Worm (Caenorhabditis elegans) whole organism, mixed stage, embryonic: ENCODE measurements around the gene asp-13.

Source experiments
- M03D4.4 ChIP-seq: sonication (generic microtip); optimal IDR thresholded peaks from 2 replicates; lab custom pipeline; 2017; ENCODE audit warnings: mild to moderate bottlenecking, missing genetic modification characterization, missing compliant biosample characterization
- bed-3 ChIP-seq: fragments of 200-800 bp; sonication (Bioruptor generic); optimal IDR thresholded peaks from 3 replicates; lab custom pipeline; 2018; ENCODE audit warnings: mild to moderate bottlenecking, missing genetic modification characterization, moderate library complexity, missing compliant biosample characterization
- blmp-1 ChIP-seq: fragments of 150-350 bp; optimal IDR thresholded peaks from 2 replicates; lab custom pipeline; 2014; ENCODE audit warnings: missing biosample characterization, missing genetic modification characterization
- ceh-39 ChIP-seq: fragments of 150-350 bp; optimal IDR thresholded peaks from 2 replicates; lab custom pipeline; 2014; ENCODE audit warnings: missing biosample characterization, missing genetic modification characterization
- ceh-43 ChIP-seq: fragments of 200-800 bp; sonication (Bioruptor generic); optimal IDR thresholded peaks from 2 replicates; lab custom pipeline; 2018; ENCODE audit warnings: mild to moderate bottlenecking, missing genetic modification characterization, moderate library complexity, missing compliant biosample characterization
- ceh-83 ChIP-seq: fragments of 200-800 bp; sonication (Bioruptor generic); optimal IDR thresholded peaks from 2 replicates; lab custom pipeline; 2018; ENCODE audit warnings: mild to moderate bottlenecking, missing genetic modification characterization, missing compliant biosample characterization
- ces-1 ChIP-seq: fragments of 150-350 bp; optimal IDR thresholded peaks from 2 replicates; lab custom pipeline; 2014; ENCODE audit warnings: missing biosample characterization, missing genetic modification reagents, missing genetic modification characterization
- cnd-1 ChIP-seq: fragments of 200-800 bp; sonication (Bioruptor generic); optimal IDR thresholded peaks from 2 replicates; lab custom pipeline; 2018; ENCODE audit warnings: mild to moderate bottlenecking, missing genetic modification characterization, missing compliant biosample characterization
- drap-1 ChIP-seq: fragments of 200-800 bp; sonication (Bioruptor generic); optimal IDR thresholded peaks from 3 replicates; lab custom pipeline; 2018; ENCODE audit warnings: mild to moderate bottlenecking, missing genetic modification characterization, missing compliant biosample characterization
- elt-1 ChIP-seq: sonication (generic microtip); optimal IDR thresholded peaks from 2 replicates; lab custom pipeline; 2017; ENCODE audit warnings: missing genetic modification characterization, mild to moderate bottlenecking, missing compliant biosample characterization, antibody characterized with exemption, moderate library complexity, borderline replicate concordance; ENCODE audit not compliant: insufficient read depth
- elt-3 ChIP-seq: fragments of 150-350 bp; optimal IDR thresholded peaks from 2 replicates; lab custom pipeline; 2014; ENCODE audit warnings: missing biosample characterization, missing genetic modification characterization
- flh-1 ChIP-seq: fragments of 200-800 bp; sonication (Bioruptor generic); optimal IDR thresholded peaks from 2 replicates; lab custom pipeline; 2018; ENCODE audit warnings: mild to moderate bottlenecking, missing genetic modification characterization, moderate library complexity, missing compliant biosample characterization
- ham-2 ChIP-seq: fragments of 200-800 bp; sonication (Bioruptor generic); optimal IDR thresholded peaks from 2 replicates; lab custom pipeline; 2018; ENCODE audit warnings: mild to moderate bottlenecking, missing genetic modification characterization, missing compliant biosample characterization
- hlh-1 ChIP-seq: fragments of 150-350 bp; optimal IDR thresholded peaks from 2 replicates; lab custom pipeline; 2014; ENCODE audit warnings: missing biosample characterization, missing genetic modification reagents, missing genetic modification characterization
- lin-13 ChIP-seq: fragments of 150-350 bp; optimal IDR thresholded peaks from 2 replicates; lab custom pipeline; 2014; ENCODE audit warnings: missing biosample characterization, missing genetic modification characterization
- lin-32 ChIP-seq: fragments of 200-800 bp; sonication (Bioruptor generic); optimal IDR thresholded peaks from 2 replicates; lab custom pipeline; 2018; ENCODE audit warnings: mild to moderate bottlenecking, missing genetic modification characterization, missing compliant biosample characterization
- lsy-2 ChIP-seq: fragments of 150-350 bp; optimal IDR thresholded peaks from 2 replicates; lab custom pipeline; 2014; ENCODE audit warnings: missing biosample characterization, missing genetic modification characterization
- mab-5 ChIP-seq: fragments of 150-350 bp; optimal IDR thresholded peaks from 2 replicates; lab custom pipeline; 2014; ENCODE audit warnings: missing biosample characterization, missing genetic modification characterization
- mep-1 ChIP-seq: fragments of 150-350 bp; optimal IDR thresholded peaks from 2 replicates; lab custom pipeline; 2017; ENCODE audit warnings: missing biosample characterization, missing genetic modification reagents, missing genetic modification characterization, inconsistent platforms
- mls-2 ChIP-seq: sonication (generic microtip); optimal IDR thresholded peaks from 2 replicates; lab custom pipeline; 2016; ENCODE audit warnings: mild to moderate bottlenecking, missing genetic modification characterization, moderate library complexity, missing compliant biosample characterization
- nhr-12 ChIP-seq: fragments of 150-350 bp; optimal IDR thresholded peaks from 2 replicates; lab custom pipeline; 2014; ENCODE audit warnings: missing biosample characterization, missing genetic modification characterization
- nhr-2 ChIP-seq: fragments of 150-350 bp; optimal IDR thresholded peaks from 2 replicates; lab custom pipeline; 2014; ENCODE audit warnings: missing biosample characterization, missing genetic modification characterization
- nhr-237 ChIP-seq: fragments of 150-350 bp; optimal IDR thresholded peaks from 2 replicates; lab custom pipeline; 2014; ENCODE audit warnings: missing biosample characterization, missing genetic modification characterization
- nhr-28 ChIP-seq: fragments of 150-350 bp; optimal IDR thresholded peaks from 2 replicates; lab custom pipeline; 2014; ENCODE audit warnings: missing biosample characterization, missing genetic modification characterization
- nhr-76 ChIP-seq: sonication (generic microtip); optimal IDR thresholded peaks from 2 replicates; lab custom pipeline; 2017; ENCODE audit warnings: missing biosample characterization, missing genetic modification characterization
- sem-2 ChIP-seq: fragments of 200-800 bp; sonication (Bioruptor generic); optimal IDR thresholded peaks from 2 replicates; lab custom pipeline; 2018; ENCODE audit warnings: mild to moderate bottlenecking, missing genetic modification characterization, missing compliant biosample characterization
- snpc-4 ChIP-seq: fragments of 150-350 bp; optimal IDR thresholded peaks from 2 replicates; lab custom pipeline; 2014; ENCODE audit warnings: missing biosample characterization, missing genetic modification characterization
- sptf-1 ChIP-seq: sonication (generic microtip); optimal IDR thresholded peaks from 2 replicates; lab custom pipeline; 2017; ENCODE audit warnings: mild to moderate bottlenecking, missing genetic modification characterization, moderate library complexity, missing compliant biosample characterization
- tbx-8 ChIP-seq: fragments of 200-800 bp; sonication (Bioruptor generic); optimal IDR thresholded peaks from 2 replicates; lab custom pipeline; 2018; ENCODE audit warnings: mild to moderate bottlenecking, missing genetic modification characterization, moderate library complexity, missing compliant biosample characterization
- unc-120 ChIP-seq: sonication (generic microtip); optimal IDR thresholded peaks from 2 replicates; lab custom pipeline; 2017; ENCODE audit warnings: missing genetic modification characterization, missing compliant biosample characterization; ENCODE audit not compliant: poor library complexity, severe bottlenecking
- unc-39 ChIP-seq: fragments of 150-350 bp; optimal IDR thresholded peaks from 2 replicates; lab custom pipeline; 2014; ENCODE audit warnings: missing biosample characterization, missing genetic modification characterization
- unc-62 ChIP-seq: fragments of 150-350 bp; optimal IDR thresholded peaks from 2 replicates; lab custom pipeline; 2014; ENCODE audit warnings: missing biosample characterization, missing genetic modification reagents, missing genetic modification characterization
- ztf-11 ChIP-seq: fragments of 150-350 bp; optimal IDR thresholded peaks from 2 replicates; lab custom pipeline; 2014; ENCODE audit warnings: missing biosample characterization, missing genetic modification characterization

The asp-13 gene

DNA sequence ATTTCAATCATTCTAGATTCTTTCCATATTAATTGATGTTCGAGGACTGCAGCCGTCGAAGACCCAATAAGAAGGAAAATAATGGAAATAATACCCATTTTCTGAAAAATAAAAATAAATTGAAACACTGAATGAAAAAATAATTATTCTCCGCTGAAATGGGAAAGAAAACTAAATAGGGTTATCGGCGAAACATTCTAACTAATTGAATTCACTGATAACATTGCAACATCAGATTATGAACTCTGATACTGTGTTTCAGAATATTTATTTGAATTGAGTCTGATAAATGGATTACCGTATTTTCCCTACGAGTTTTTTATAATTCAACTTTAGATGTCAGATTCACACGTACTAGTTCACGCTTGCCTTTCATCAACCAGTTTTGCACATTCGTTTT lies at the start of gene asp-13:
Gene asp-13 (minus strand): TSS at position 101 of the 400 bp plus-strand sequence.
- TF ChIP-seq cnd-1 (tag; lab: Kevin White, UChicago) (no peak), ceh-43 (GFP tag; lab: Kevin White, UChicago) (no peak), lsy-2 (no peak), sptf-1 (tag; lab: Kevin White, UChicago) (no peak), lin-32 (no peak), mls-2 (no peak), ceh-83 (no peak), unc-39 (no peak), mep-1 (tag; lab: Kevin White, UChicago) (no peak)

DNA sequence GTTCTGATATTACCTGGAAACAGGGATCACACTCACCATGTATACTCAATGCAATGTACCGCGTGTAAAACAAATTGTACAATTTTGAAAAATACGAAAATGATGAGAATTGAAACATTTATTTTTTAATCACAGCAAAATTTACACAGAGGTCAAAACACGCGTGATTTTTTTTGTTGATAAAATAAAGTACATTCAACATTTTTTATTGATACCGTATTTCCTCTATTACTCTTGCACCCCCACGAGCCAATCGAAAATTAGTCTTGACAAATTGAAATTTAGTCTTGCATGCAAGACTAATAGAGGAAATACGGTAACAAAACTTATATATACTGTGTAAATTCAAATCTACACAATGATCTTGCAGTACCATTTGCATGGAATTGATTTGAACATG lies 44.7 kb upstream of the asp-13 start, which contains the start of gene ZC190.8:
Gene ZC190.8 (minus strand): TSS at position 101 of the 400 bp plus-strand sequence.
- TF ChIP-seq flh-1 (no peak), ceh-83 (no peak), ces-1 (no peak), sptf-1 (tag; lab: Kevin White, UChicago) (no peak), nhr-2 (no peak), ham-2 (GFP tag; lab: Kevin White, UChicago) (no peak), nhr-28 (no peak), nhr-76 (no peak), unc-62 (GFP tag; lab: Kevin White, UChicago) (no peak), nhr-237 (no peak), M03D4.4 (tag; lab: Kevin White, UChicago) (no peak), bed-3 (GFP tag; lab: Kevin White, UChicago) (no peak), mep-1 (tag; lab: Kevin White, UChicago) (no peak), drap-1 (GFP tag; lab: Kevin White, UChicago) (no peak), hlh-1 (tag; lab: Kevin White, UChicago) (no peak), nhr-12 (tag; lab: Kevin White, UChicago) (no peak), tbx-8 (no peak), unc-120 (no peak)
- TF ChIP-seq, all 35 proteins: peak for 0

DNA sequence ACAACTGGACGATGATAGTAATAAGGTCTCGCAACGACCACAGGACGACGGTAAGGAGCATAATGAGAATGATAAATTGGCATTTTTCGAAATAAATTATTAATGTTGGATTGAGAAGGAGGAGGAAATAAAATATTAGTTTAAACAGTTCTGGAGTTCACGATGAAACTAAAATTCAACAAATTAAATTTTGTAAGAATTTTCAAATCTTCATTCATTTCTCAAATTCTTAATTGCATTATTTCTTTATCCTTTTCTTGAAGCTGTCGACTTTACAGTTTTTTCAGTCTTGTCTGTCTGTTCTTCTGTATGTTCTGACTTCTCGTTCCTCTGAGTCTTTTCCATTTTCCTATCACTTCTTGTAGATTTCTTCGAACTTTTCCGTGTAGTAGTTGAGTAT lies 43.8 kb upstream of the asp-13 start, which contains the start of gene ZC190.7:
Gene ZC190.7 (minus strand): TSS at position 101 of the 400 bp plus-strand sequence.
- TF ChIP-seq nhr-76 (no peak), cnd-1 (tag; lab: Kevin White, UChicago) (no peak), bed-3 (GFP tag; lab: Kevin White, UChicago) (no peak), ceh-39 (tag; lab: Kevin White, UChicago) (no peak), flh-1 (no peak), mep-1 (tag; lab: Kevin White, UChicago) (no peak)

DNA sequence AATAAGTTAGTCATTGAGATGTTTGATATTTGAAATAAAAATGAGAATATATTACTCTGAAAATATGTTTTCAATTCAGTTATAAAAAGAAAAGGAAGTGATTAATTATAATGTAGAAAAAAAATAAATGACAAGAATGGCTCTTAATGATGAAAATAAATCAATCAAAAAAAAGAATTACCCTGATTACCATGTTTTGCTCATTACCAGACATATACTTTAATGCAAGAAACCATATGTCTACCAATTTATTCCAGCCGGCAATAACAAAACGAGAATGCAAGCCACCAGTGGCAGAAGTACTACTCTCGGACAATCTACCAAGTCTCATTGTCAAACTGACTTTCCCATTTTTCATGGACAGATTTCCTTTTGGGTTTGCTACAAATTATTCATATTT lies 40.8 kb upstream of the asp-13 start:
- TF ChIP-seq ceh-39 (tag; lab: Kevin White, UChicago) = no peak
- no peak for TF ChIP-seq mab-5 (tag; lab: Kevin White, UChicago)
- no peak for TF ChIP-seq elt-1 (tag; lab: Kevin White, UChicago)
- TF ChIP-seq nhr-28 = no peak
- no peak for TF ChIP-seq ham-2 (GFP tag; lab: Kevin White, UChicago)
- no peak for TF ChIP-seq nhr-2
- no peak for TF ChIP-seq cnd-1 (tag; lab: Kevin White, UChicago)
- TF ChIP-seq lin-32 = no peak
- TF ChIP-seq tbx-8 = no peak
- TF ChIP-seq ceh-83 = no peak
- no peak for TF ChIP-seq nhr-12 (tag; lab: Kevin White, UChicago)
- no peak for TF ChIP-seq snpc-4 (tag; lab: Kevin White, UChicago)
- TF ChIP-seq ztf-11 (tag; lab: Kevin White, UChicago) = no peak
- TF ChIP-seq lin-13 (tag; lab: Kevin White, UChicago) = no peak
- TF ChIP-seq lsy-2 = no peak
- no peak for TF ChIP-seq nhr-237
- no peak for TF ChIP-seq mls-2
- TF ChIP-seq unc-62 (GFP tag; lab: Kevin White, UChicago) = no peak
- TF ChIP-seq ces-1 = no peak
- TF ChIP-seq, all 35 proteins: peak for 0

DNA sequence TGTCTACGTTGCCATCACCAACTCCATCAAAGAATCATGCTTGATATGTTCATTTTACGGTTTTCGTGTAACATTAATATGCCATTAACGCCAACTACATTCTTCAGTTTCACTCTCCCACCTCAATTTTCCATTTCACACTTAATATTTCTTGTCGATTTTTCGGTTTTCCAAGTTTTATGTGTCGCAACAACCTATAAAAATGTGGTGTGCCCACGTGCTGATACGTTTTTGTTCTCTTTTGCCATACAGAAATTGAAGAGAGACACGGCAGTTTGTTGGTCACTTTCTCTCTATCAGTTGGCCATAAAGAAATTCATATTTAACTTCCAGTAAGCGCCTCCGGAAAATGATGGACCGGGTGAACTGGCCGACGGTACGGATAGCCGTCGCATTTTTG lies 39.7 kb upstream of the asp-13 start, which contains the start of gene cln-3.3:
Gene cln-3.3 (plus strand): TSS at position 334 of the 400 bp plus-strand sequence.
- TF ChIP-seq elt-3 (tag; lab: Kevin White, UChicago) (no peak), hlh-1 (tag; lab: Kevin White, UChicago) (no peak), sem-2 (GFP tag; lab: Kevin White, UChicago) (no peak), unc-62 (GFP tag; lab: Kevin White, UChicago) (no peak), lin-13 (tag; lab: Kevin White, UChicago) (no peak), ztf-11 (tag; lab: Kevin White, UChicago) (no peak), snpc-4 (tag; lab: Kevin White, UChicago) (no peak), blmp-1 (tag; lab: Kevin White, UChicago) (no peak), ces-1 (no peak), cnd-1 (tag; lab: Kevin White, UChicago) (no peak), nhr-76 (no peak), sptf-1 (tag; lab: Kevin White, UChicago) (no peak)
